Fruit fly (Drosophila melanogaster): Measurements from ENCODE around the gene if.

if gene

dm6 chrX:16811213-16811749 is 28.0 kb upstream of the if start, which contains the start of gene CG4829 (continued):
- TF ChIP-seq Spps (tag; optimal IDR thresholded peaks at IDR 0.05) = peak; percentile 66
- peak; percentile 64 for TF ChIP-seq Jarid2 (GFP tag; optimal IDR thresholded peaks at IDR 0.05)
- no peak for TF ChIP-seq nerfin-2 (GFP tag; IDR thresholded peaks at IDR 0.05; ENCODE audit: partially characterized antibody)
- TF ChIP-seq psq (GFP tag; optimal IDR thresholded peaks at IDR 0.05) = peak; percentile 38
- TF ChIP-seq fd96Cb (tag; optimal IDR thresholded peaks at IDR 0.05) = peak; percentile 91
- TF ChIP-seq CG12104 (GFP tag; optimal IDR thresholded peaks at IDR 0.05) = peak; percentile 79
- TF ChIP-seq org-1 (GFP tag; optimal IDR thresholded peaks at IDR 0.05) = peak; percentile 88
- TF ChIP-seq maf-S (GFP tag; optimal IDR thresholded peaks at IDR 0.05) = peak; percentile 75
- peak; percentile 70 for TF ChIP-seq CG8281 (tag; optimal IDR thresholded peaks at IDR 0.05)
- peak; percentile 93 for TF ChIP-seq lab (GFP tag; optimal IDR thresholded peaks at IDR 0.05)
- TF ChIP-seq CG13123 (GFP tag; optimal IDR thresholded peaks at IDR 0.05) = peak; percentile 66
- TF ChIP-seq CG1024 (GFP tag; IDR thresholded peaks at IDR 0.05) = peak; percentile 59
- TF ChIP-seq Rx (GFP tag; IDR thresholded peaks at IDR 0.05) = peak; percentile 77
- peak; percentile 45 for TF ChIP-seq CG3838 (GFP tag; optimal IDR thresholded peaks at IDR 0.05)
- TF ChIP-seq CG10431 (GFP tag; optimal IDR thresholded peaks at IDR 0.05) = peak; percentile 43
- TF ChIP-seq CG13424 (tag; optimal IDR thresholded peaks at IDR 0.05) = peak; percentile 92
- TF ChIP-seq stwl (tag; optimal IDR thresholded peaks at IDR 0.05) = peak; percentile 5
- peak; percentile 89 for TF ChIP-seq CG10209 (GFP tag; optimal IDR thresholded peaks at IDR 0.05)
- peak; percentile 88 for TF ChIP-seq tin (GFP tag; optimal IDR thresholded peaks at IDR 0.05)
- peak; percentile 72 for TF ChIP-seq CG7987 (GFP tag; optimal IDR thresholded peaks at IDR 0.05)
- TF ChIP-seq CG7372 (GFP tag; IDR thresholded peaks at IDR 0.05) = peak; percentile 79
- TF ChIP-seq CG2116 (GFP tag; optimal IDR thresholded peaks at IDR 0.05) = peak; percentile 22
- TF ChIP-seq hkb (optimal IDR thresholded peaks at IDR 0.05) = no peak
- TF ChIP-seq hkb (GFP tag; IDR thresholded peaks at IDR 0.05) = peak; percentile 92
- peak; percentile 83 for TF ChIP-seq CG3847 (GFP tag; IDR thresholded peaks at IDR 0.05)
- peak; percentile 66 for TF ChIP-seq shn (GFP tag; optimal IDR thresholded peaks at IDR 0.05)
- peak; percentile 85 for TF ChIP-seq CG30403 (GFP tag; optimal IDR thresholded peaks at IDR 0.05)
- TF ChIP-seq CG8765 (GFP tag; IDR thresholded peaks at IDR 0.05) = 0 out of 2 replicates have a peak, but pooled peaks have one; percentile 10
- TF ChIP-seq TFAM (GFP tag; optimal IDR thresholded peaks at IDR 0.05) = no peak
- peak; percentile 83 for TF ChIP-seq CG31224 (GFP tag; IDR thresholded peaks at IDR 0.05)
- TF ChIP-seq grn (GFP tag; optimal IDR thresholded peaks at IDR 0.05) = no peak
- TF ChIP-seq dpn (GFP tag; optimal IDR thresholded peaks at IDR 0.05) = peak; percentile 88 to 91
- TF ChIP-seq btn (GFP tag; optimal IDR thresholded peaks at IDR 0.05) = peak; percentile 76
- TF ChIP-seq ro (GFP tag; IDR thresholded peaks at IDR 0.05) = peak; percentile 73
- TF ChIP-seq CG42726 (GFP tag; IDR thresholded peaks at IDR 0.05; ENCODE audit: partially characterized antibody) = no peak
- no peak for TF ChIP-seq CG14860 (GFP tag; IDR thresholded peaks at IDR 0.05; ENCODE audit: partially characterized antibody)
- peak; percentile 58; the same call in 1 of the 3 replicates for TF ChIP-seq CG7357 (GFP tag; IDR thresholded peaks at IDR 0.05)
- TF ChIP-seq Mrtf (GFP tag; IDR thresholded peaks at IDR 0.05) = peak; percentile 87
- TF ChIP-seq CkIIα-i1 (GFP tag; IDR thresholded peaks at IDR 0.05) = no peak
- TF ChIP-seq Sox100B (GFP tag; optimal IDR thresholded peaks at IDR 0.05) = peak; percentile 83
- TF ChIP-seq so (GFP tag; IDR thresholded peaks at IDR 0.05) = peak; percentile 89
- TF ChIP-seq vnd (GFP tag; IDR thresholded peaks at IDR 0.05; ENCODE audit: partially characterized antibody) = no peak
- TF ChIP-seq CG16813 (GFP tag; IDR thresholded peaks at IDR 0.05; ENCODE audit: partially characterized antibody) = no peak
- peak; percentile 10 for TF ChIP-seq p53 (GFP tag; optimal IDR thresholded peaks at IDR 0.05)
- peak; percentile 82 for TF ChIP-seq az2 (GFP tag; optimal IDR thresholded peaks at IDR 0.05)
- peak; percentile 81 for TF ChIP-seq ken (GFP tag; IDR thresholded peaks at IDR 0.05)
- TF ChIP-seq ab (GFP tag; optimal IDR thresholded peaks at IDR 0.05) = peak; percentile 73
- peak; percentile 76 for TF ChIP-seq CG15011 (GFP tag; optimal IDR thresholded peaks at IDR 0.05)
- no peak for TF ChIP-seq Opbp (GFP tag; IDR thresholded peaks at IDR 0.05; ENCODE audit: partially characterized antibody)
- peak in 1 of 2 experiments; percentile 85 for TF ChIP-seq Eip74EF (GFP tag; optimal IDR thresholded peaks at IDR 0.05)
